Worm (Caenorhabditis elegans) whole organism, L4 larva: ENCODE data around the gene ykt-6.
A peak's percentile ranks its signal among the peaks of the same experiment; 100 is the strongest.

Experiments
- F26F4.8 ChIP-seq: fragments of 200-800 bp; sonication (Bioruptor generic); conservative IDR thresholded peaks from 2 replicates; pipeline ENCODE4 v1.3.6; 2022; ENCODE audit warnings: missing genetic modification characterization, missing compliant biosample characterization
- F49E8.2 ChIP-seq: sonication (generic microtip); optimal IDR thresholded peaks from 2 replicates; lab custom pipeline; 2016; ENCODE audit warnings: missing compliant biosample characterization, mild to moderate bottlenecking, missing genetic modification characterization, borderline replicate concordance
- T20F7.1 ChIP-seq: fragments of 200-800 bp; sonication (Bioruptor generic); optimal IDR thresholded peaks from 2 replicates; lab custom pipeline; 2018; ENCODE audit warnings: mild to moderate bottlenecking, missing genetic modification characterization, missing compliant biosample characterization
- T26A8.4 ChIP-seq: fragments of 200-800 bp; sonication (Bioruptor generic); IDR thresholded peaks from 2 replicates; pipeline ENCODE4 v1.3.6; 2022; ENCODE audit warnings: missing genetic modification characterization, missing compliant biosample characterization
- Y105C5A.15 ChIP-seq: fragments of 200-800 bp; sonication (Bioruptor generic); IDR thresholded peaks from 2 replicates; pipeline ENCODE4 v1.3.6; 2022; ENCODE audit warnings: missing genetic modification characterization, missing compliant biosample characterization
- Y48G9A.11 ChIP-seq: fragments of 200-800 bp; sonication (Bioruptor generic); IDR thresholded peaks from 2 replicates; pipeline ENCODE4 v1.3.6; 2022; ENCODE audit warnings: missing genetic modification reagents, missing genetic modification characterization, missing compliant biosample characterization
- Y75B8A.6 ChIP-seq: fragments of 200-800 bp; sonication (Bioruptor generic); IDR thresholded peaks from 2 replicates; pipeline ENCODE4 v1.3.6; 2022; ENCODE audit warnings: missing genetic modification reagents, missing genetic modification characterization, missing compliant biosample characterization
- arid-1 ChIP-seq: fragments of 200-800 bp; sonication (Bioruptor generic); conservative IDR thresholded peaks from 2 replicates; pipeline ENCODE4 v1.3.6; 2022; ENCODE audit warnings: missing genetic modification reagents, missing genetic modification characterization, missing compliant biosample characterization
- ceh-28 ChIP-seq: fragments of 150-350 bp; optimal IDR thresholded peaks from 2 replicates; lab custom pipeline; 2014; ENCODE audit warnings: missing biosample characterization, missing genetic modification reagents, missing genetic modification characterization
- ceh-44 ChIP-seq: fragments of 200-800 bp; sonication (Bioruptor generic); IDR thresholded peaks from 2 replicates; pipeline ENCODE4 v1.3.6; 2022; ENCODE audit warnings: missing genetic modification reagents, missing genetic modification characterization, missing compliant biosample characterization
- ceh-82 ChIP-seq: sonication (generic microtip); optimal IDR thresholded peaks from 2 replicates; lab custom pipeline; 2017; ENCODE audit warnings: missing biosample characterization, missing genetic modification characterization
- ces-1 ChIP-seq: fragments of 150-350 bp; sonication (generic microtip); optimal IDR thresholded peaks from 4 replicates; lab custom pipeline; 2014; ENCODE audit warnings: missing biosample characterization, missing genetic modification reagents, missing genetic modification characterization
- daf-12 ChIP-seq: fragments of 150-350 bp; optimal IDR thresholded peaks from 2 replicates; lab custom pipeline; 2014; ENCODE audit warnings: missing biosample characterization, missing genetic modification reagents, missing genetic modification characterization
- daf-16 ChIP-seq, 3 experiments: sonication (generic microtip); optimal IDR thresholded peaks; 2 replicates each; lab custom pipeline; 2016 to 2017; ENCODE audit warnings: missing genetic modification characterization in 3 of 3, missing genetic modification reagents in 3 of 3, mild to moderate bottlenecking in 2 of 3, missing compliant biosample characterization in 2 of 3, missing biosample characterization in 1 of 3, moderate library complexity in 1 of 3
- daf-8 ChIP-seq: fragments of 200-800 bp; sonication (Bioruptor generic); IDR thresholded peaks from 2 replicates; pipeline ENCODE4 v1.3.6; 2022; ENCODE audit warnings: missing genetic modification characterization, missing compliant biosample characterization
- dmd-6 ChIP-seq: fragments of 200-800 bp; sonication (Bioruptor generic); IDR thresholded peaks from 2 replicates; pipeline ENCODE4 v1.3.6; 2022; ENCODE audit warnings: missing genetic modification reagents, missing genetic modification characterization, missing compliant biosample characterization
- dmd-8 ChIP-seq: fragments of 200-800 bp; sonication (Bioruptor generic); IDR thresholded peaks from 2 replicates; pipeline ENCODE4 v1.3.6; 2022; ENCODE audit warnings: missing genetic modification characterization, missing compliant biosample characterization
- dpl-1 ChIP-seq: fragments of 150-350 bp; optimal IDR thresholded peaks from 2 replicates; lab custom pipeline; 2014; ENCODE audit warnings: missing biosample characterization, missing genetic modification reagents, missing genetic modification characterization
- duxl-1 ChIP-seq: sonication (generic microtip); optimal IDR thresholded peaks from 2 replicates; lab custom pipeline; 2016; ENCODE audit warnings: mild to moderate bottlenecking, missing genetic modification characterization, moderate library complexity, missing compliant biosample characterization; ENCODE audit not compliant: poor library complexity
- egl-27 ChIP-seq: sonication (generic microtip); optimal IDR thresholded peaks from 3 replicates; lab custom pipeline; 2017; ENCODE audit warnings: missing biosample characterization, missing genetic modification reagents, missing genetic modification characterization
- fkh-10 ChIP-seq: fragments of 150-350 bp; optimal IDR thresholded peaks from 2 replicates; lab custom pipeline; 2014; ENCODE audit warnings: missing biosample characterization, missing genetic modification reagents, missing genetic modification characterization
- hlh-11 ChIP-seq: fragments of 200-800 bp; sonication (Bioruptor generic); optimal IDR thresholded peaks from 2 replicates; lab custom pipeline; 2018; ENCODE audit warnings: mild to moderate bottlenecking, missing genetic modification characterization, missing compliant biosample characterization
- hlh-30 ChIP-seq: sonication (generic microtip); optimal IDR thresholded peaks from 2 replicates; lab custom pipeline; 2017; ENCODE audit warnings: antibody characterized with exemption, mild to moderate bottlenecking, missing genetic modification characterization, missing compliant biosample characterization; ENCODE audit not compliant: insufficient read depth
- jun-1 ChIP-seq: fragments of 150-350 bp; optimal IDR thresholded peaks from 2 replicates; lab custom pipeline; 2014; ENCODE audit warnings: missing biosample characterization, missing genetic modification reagents, missing genetic modification characterization
- lim-7 ChIP-seq: fragments of 200-800 bp; sonication (Bioruptor generic); IDR thresholded peaks from 2 replicates; pipeline ENCODE4 v1.3.6; 2022; ENCODE audit warnings: missing genetic modification characterization, missing compliant biosample characterization
- lin-13 ChIP-seq: fragments of 150-350 bp; optimal IDR thresholded peaks from 2 replicates; lab custom pipeline; 2014; ENCODE audit warnings: missing biosample characterization, missing genetic modification reagents, missing genetic modification characterization
- lin-29 ChIP-seq: fragments of 200-800 bp; sonication (Bioruptor generic); IDR thresholded peaks from 2 replicates; pipeline ENCODE4 v1.3.6; 2022; ENCODE audit warnings: missing genetic modification reagents, missing genetic modification characterization, missing compliant biosample characterization
- lin-38 ChIP-seq: fragments of 200-800 bp; sonication (Bioruptor generic); IDR thresholded peaks from 2 replicates; pipeline ENCODE4 v1.3.6; 2022; ENCODE audit warnings: missing genetic modification reagents, missing genetic modification characterization, missing compliant biosample characterization
- lin-39 ChIP-seq: fragments of 150-350 bp; optimal IDR thresholded peaks from 2 replicates; lab custom pipeline; 2014; ENCODE audit warnings: missing biosample characterization, missing genetic modification reagents, missing genetic modification characterization
- lsy-2 ChIP-seq, 2 experiments: fragments of 150-350 bp in 1 of 2; sonication (generic microtip) in 1 of 2; optimal IDR thresholded peaks; 2 replicates each; lab custom pipeline; 2014 to 2017; ENCODE audit warnings: missing biosample characterization in 2 of 2, missing genetic modification characterization in 2 of 2
- madf-5 ChIP-seq, 2 experiments: fragments of 200-800 bp; sonication (Bioruptor generic); IDR thresholded peaks; 2 replicates each; pipeline ENCODE4 v1.3.6; 2022; ENCODE audit warnings: missing compliant biosample characterization in 2 of 2, missing genetic modification characterization in 2 of 2
- madf-9 ChIP-seq: fragments of 200-800 bp; sonication (Bioruptor generic); conservative IDR thresholded peaks from 2 replicates; pipeline ENCODE4 v1.3.6; 2022; ENCODE audit warnings: missing genetic modification reagents, missing genetic modification characterization, missing compliant biosample characterization
- mdt-29 ChIP-seq: fragments of 200-800 bp; sonication (Bioruptor generic); IDR thresholded peaks from 2 replicates; pipeline ENCODE4 v1.3.6; 2022; ENCODE audit warnings: missing genetic modification reagents, missing genetic modification characterization, missing compliant biosample characterization
- mep-1 ChIP-seq: fragments of 150-350 bp; sonication (generic microtip); optimal IDR thresholded peaks from 3 replicates; lab custom pipeline; 2014; ENCODE audit warnings: missing biosample characterization, missing genetic modification characterization
- mxl-3 ChIP-seq: fragments of 200-800 bp; sonication (Bioruptor generic); optimal IDR thresholded peaks from 2 replicates; lab custom pipeline; 2018; ENCODE audit warnings: mild to moderate bottlenecking, missing genetic modification characterization, missing compliant biosample characterization
- nhr-11 ChIP-seq: fragments of 150-350 bp; optimal IDR thresholded peaks from 2 replicates; lab custom pipeline; 2014; ENCODE audit warnings: missing biosample characterization, missing genetic modification characterization
- nhr-237 ChIP-seq: sonication (generic microtip); optimal IDR thresholded peaks from 2 replicates; lab custom pipeline; 2017; ENCODE audit warnings: missing biosample characterization, missing genetic modification characterization
- nhr-41 ChIP-seq: fragments of 200-800 bp; sonication (Bioruptor generic); IDR thresholded peaks from 2 replicates; pipeline ENCODE4 v1.3.6; 2022; ENCODE audit warnings: missing genetic modification reagents, missing genetic modification characterization, missing compliant biosample characterization
- nhr-6 ChIP-seq: fragments of 150-350 bp; optimal IDR thresholded peaks from 2 replicates; lab custom pipeline; 2014; ENCODE audit warnings: missing biosample characterization, missing genetic modification characterization
- nhr-76 ChIP-seq: fragments of 150-350 bp; optimal IDR thresholded peaks from 2 replicates; lab custom pipeline; 2014; ENCODE audit warnings: missing biosample characterization, missing genetic modification characterization
- pha-4 ChIP-seq, 2 experiments: fragments of 150-350 bp in 1 of 2; fragments of 200-800 bp in 1 of 2; sonication (Bioruptor generic) in 1 of 2; IDR thresholded peaks in 1 of 2; optimal IDR thresholded peaks in 1 of 2; 2 replicates each; pipeline versions ENCODE4 v1.3.6 to Lab custom; 2014 to 2022; ENCODE audit warnings: missing genetic modification characterization in 2 of 2, missing genetic modification reagents in 2 of 2, missing biosample characterization in 1 of 2, missing compliant biosample characterization in 1 of 2
- php-3 ChIP-seq: fragments of 200-800 bp; sonication (Bioruptor generic); IDR thresholded peaks from 2 replicates; pipeline ENCODE4 v1.3.6; 2022; ENCODE audit warnings: missing genetic modification reagents, missing genetic modification characterization, missing compliant biosample characterization
- rbr-2 ChIP-seq: sonication (generic microtip); optimal IDR thresholded peaks from 2 replicates; lab custom pipeline; 2016; ENCODE audit warnings: missing genotype, missing genetic modification characterization, missing compliant biosample characterization
- set-16 ChIP-seq: fragments of 200-800 bp; sonication (Bioruptor generic); IDR thresholded peaks from 2 replicates; pipeline ENCODE4 v1.3.6; 2022; ENCODE audit warnings: missing genetic modification reagents, missing genetic modification characterization, missing compliant biosample characterization
- spr-3 ChIP-seq: fragments of 200-800 bp; sonication (Bioruptor generic); optimal IDR thresholded peaks from 2 replicates; lab custom pipeline; 2018; ENCODE audit warnings: mild to moderate bottlenecking, missing genetic modification characterization, missing compliant biosample characterization
- tag-97 ChIP-seq: fragments of 200-800 bp; sonication (Bioruptor generic); IDR thresholded peaks from 2 replicates; pipeline ENCODE4 v1.3.6; 2022; ENCODE audit warnings: missing genetic modification characterization, missing compliant biosample characterization
- zag-1 ChIP-seq: fragments of 150-350 bp; optimal IDR thresholded peaks from 2 replicates; lab custom pipeline; 2014; ENCODE audit warnings: missing biosample characterization, missing genetic modification characterization
- zfp-3 ChIP-seq: fragments of 200-800 bp; sonication (Bioruptor generic); conservative IDR thresholded peaks from 2 replicates; pipeline ENCODE4 v1.3.6; 2022; ENCODE audit warnings: missing genetic modification reagents, missing genetic modification characterization, missing compliant biosample characterization
- zip-11 ChIP-seq: fragments of 200-800 bp; sonication (Bioruptor generic); IDR thresholded peaks from 2 replicates; pipeline ENCODE4 v1.3.6; 2022; ENCODE audit warnings: missing genetic modification characterization, missing compliant biosample characterization
- ztf-11 ChIP-seq: fragments of 150-350 bp; optimal IDR thresholded peaks from 2 replicates; lab custom pipeline; 2014; ENCODE audit warnings: missing biosample characterization, missing genetic modification characterization
- ztf-7 ChIP-seq: fragments of 150-350 bp; optimal IDR thresholded peaks from 2 replicates; lab custom pipeline; 2014; ENCODE audit warnings: missing biosample characterization, missing genetic modification characterization

ykt-6 gene

ce11 chrIII:7278491-7278890 lies 8.9 kb downstream of the ykt-6 start (continued):
- no peak for TF ChIP-seq ces-1 (GFP tag; lab: Kevin White, UChicago)
- TF ChIP-seq hlh-30 (tag; lab: Kevin White, UChicago): peak; percentile 60
- TF ChIP-seq nhr-6 (tag; lab: Kevin White, UChicago): no peak
- no peak for TF ChIP-seq tag-97 (GFP tag; lab: Robert Waterston, UW)
- TF ChIP-seq php-3 (GFP tag; lab: Robert Waterston, UW): peak; percentile 70
- peak; percentile 89 for TF ChIP-seq ztf-7 (tag; lab: Kevin White, UChicago)
- TF ChIP-seq arid-1 (GFP tag; lab: Robert Waterston, UW): no peak
- peak; percentile 16 for TF ChIP-seq mxl-3 (GFP tag; lab: Kevin White, UChicago)
- TF ChIP-seq ztf-11 (tag; lab: Kevin White, UChicago): no peak
- peak; percentile 66 for TF ChIP-seq rbr-2 (tag; lab: Kevin White, UChicago)
- TF ChIP-seq daf-8 (GFP tag; lab: Robert Waterston, UW): no peak
- TF ChIP-seq nhr-41 (GFP tag; lab: Robert Waterston, UW): peak; percentile 56; the same call in 1 of the 2 replicates
- no peak for TF ChIP-seq Y48G9A.11
- TF ChIP-seq lim-7: peak; percentile 62
- peak; percentile 87 for TF ChIP-seq T26A8.4 (GFP tag; lab: Robert Waterston, UW)
- no peak for TF ChIP-seq lin-39 (tag; lab: Kevin White, UChicago)
- no peak for TF ChIP-seq zag-1
- TF ChIP-seq mdt-29 (GFP tag; lab: Robert Waterston, UW): no peak
- no peak for TF ChIP-seq dmd-8 (GFP tag; lab: Robert Waterston, UW)
- TF ChIP-seq madf-9: peak; percentile 73
- peak; percentile 72 for TF ChIP-seq nhr-11
- TF ChIP-seq Y105C5A.15 (GFP tag; lab: Robert Waterston, UW): no peak
- TF ChIP-seq zfp-3: peak; percentile 57; the same call in 1 of the 2 replicates
- no peak for TF ChIP-seq nhr-237 (tag; lab: Kevin White, UChicago)
- peak; percentile 1 to 86 for TF ChIP-seq daf-16 (GFP tag; optimal IDR thresholded peaks at IDR 0.05; lab: Kevin White, UChicago)
- TF ChIP-seq daf-16 (tag; optimal IDR thresholded peaks at IDR 0.05; lab: Kevin White, UChicago): peak; percentile 85
- TF ChIP-seq mep-1 (tag; lab: Kevin White, UChicago): peak; percentile 83
- TF ChIP-seq duxl-1 (tag; lab: Kevin White, UChicago): peak; percentile 72
- no peak for TF ChIP-seq egl-27
- TF ChIP-seq lin-38 (GFP tag; lab: Robert Waterston, UW): peak; percentile 84
- TF ChIP-seq F26F4.8 (GFP tag; lab: Robert Waterston, UW): 0 out of 2 replicates have a peak, but pooled peaks have one; percentile 42
- peak in 1 of 2 experiments; percentile 89 for TF ChIP-seq lsy-2 (tag; optimal IDR thresholded peaks at IDR 0.05; lab: Kevin White, UChicago)
- TF ChIP-seq F49E8.2: no peak
- peak; percentile 61 for TF ChIP-seq hlh-11 (tag; lab: Kevin White, UChicago)

- TF ChIP-seq nhr-76 (tag; lab: Kevin White, UChicago) (no peak), dmd-8 (GFP tag; lab: Robert Waterston, UW) (no peak), pha-4 (GFP tag; IDR thresholded peaks at IDR 0.05; lab: Robert Waterston, UW) (no peak), pha-4 (tag; optimal IDR thresholded peaks at IDR 0.05; lab: Kevin White, UChicago) (no peak), tag-97 (GFP tag; lab: Robert Waterston, UW) (no peak), ceh-28 (tag; lab: Kevin White, UChicago) (no peak), zip-11 (GFP tag; lab: Robert Waterston, UW) (no peak), madf-5 (GFP tag; IDR thresholded peaks at IDR 0.05; lab: Robert Waterston, UW) (no peak), Y75B8A.6 (GFP tag; lab: Robert Waterston, UW) (no peak), lin-13 (GFP tag; lab: Kevin White, UChicago) (no peak), daf-12 (no peak), lin-38 (GFP tag; lab: Robert Waterston, UW) (peak; percentile 93), T20F7.1 (GFP tag; lab: Kevin White, UChicago) (peak; percentile 56), dpl-1 (GFP tag; lab: Kevin White, UChicago) (peak; percentile 96), lin-29 (GFP tag; lab: Robert Waterston, UW) (no peak), dmd-6 (GFP tag; lab: Robert Waterston, UW) (no peak), arid-1 (GFP tag; lab: Robert Waterston, UW) (no peak), ceh-82 (tag; lab: Kevin White, UChicago) (no peak), ceh-44 (GFP tag; lab: Robert Waterston, UW) (no peak), set-16 (GFP tag; lab: Robert Waterston, UW) (no peak), mep-1 (tag; lab: Kevin White, UChicago) (peak; percentile 33), jun-1 (tag; lab: Kevin White, UChicago) (no peak), spr-3 (no peak), fkh-10 (no peak)
Observed at ce11 chrIII:7277228-7277627, 10.2 kb downstream of the ykt-6 start, which contains the start of the genes spot-1 and B0361.11. TSS of gene spot-1 (minus strand) at chrIII:7277274. TSS of gene B0361.11 (plus strand) at chrIII:7277599.
